Fruit fly (Drosophila melanogaster) whole organism, wandering third instar larva: Measurements from ENCODE around the gene GatB.
A peak's percentile ranks its signal among the peaks of the same experiment; 100 is the strongest.

Experiments
- Abd-B ChIP-seq: fragments of >200 bp; optimal IDR thresholded peaks from 2 replicates; lab custom pipeline; 2017; ENCODE audit warnings: missing biosample characterization, missing genetic modification characterization
- CG32264 ChIP-seq: fragments of 200-800 bp; sonication (Bioruptor generic); optimal IDR thresholded peaks from 2 replicates; lab custom pipeline; 2016; ENCODE audit warnings: missing biosample characterization, missing genetic modification characterization
- CG9705 ChIP-seq: fragments of 200-800 bp; sonication (Bioruptor generic); optimal IDR thresholded peaks from 2 replicates; lab custom pipeline; 2018; ENCODE audit warnings: missing biosample characterization, mild to moderate bottlenecking, missing genetic modification characterization
- CrebA ChIP-seq: fragments of 200-800 bp; sonication (Bioruptor generic); optimal IDR thresholded peaks from 2 replicates; lab custom pipeline; 2016; ENCODE audit warnings: missing biosample characterization, mild to moderate bottlenecking, missing genetic modification characterization, borderline replicate concordance
- Dfd ChIP-seq: fragments of >200 bp; optimal IDR thresholded peaks from 2 replicates; lab custom pipeline; 2017; ENCODE audit warnings: missing biosample characterization, missing genetic modification characterization
- Dif ChIP-seq: fragments of 200-275, 200-300 bp; sonication (Bioruptor generic); optimal IDR thresholded peaks from 2 replicates; lab custom pipeline; 2018; ENCODE audit warnings: missing biosample characterization, missing genetic modification characterization; ENCODE audit not compliant: partially characterized antibody
- GATAd ChIP-seq: sonication (Bioruptor generic); optimal IDR thresholded peaks from 2 replicates; lab custom pipeline; 2016; ENCODE audit warnings: missing biosample characterization, missing genetic modification characterization
- HLH106 ChIP-seq: fragments of 200-800 bp; optimal IDR thresholded peaks from 3 replicates; lab custom pipeline; 2019; ENCODE audit warnings: missing biosample characterization, mild to moderate bottlenecking, missing genetic modification characterization, moderate library complexity
- Hnf4 ChIP-seq: fragments of 200-800 bp; sonication (Bioruptor generic); optimal IDR thresholded peaks from 2 replicates; lab custom pipeline; 2016; ENCODE audit warnings: missing biosample characterization, mild to moderate bottlenecking, missing genetic modification characterization
- Hr78 ChIP-seq: fragments of >200 bp; optimal IDR thresholded peaks from 2 replicates; lab custom pipeline; 2017; ENCODE audit warnings: missing biosample characterization, missing genetic modification characterization
- Hr83 ChIP-seq: fragments of 200-300 bp; sonication (Bioruptor generic); optimal IDR thresholded peaks from 2 replicates; lab custom pipeline; 2016; ENCODE audit warnings: missing biosample characterization, mild to moderate bottlenecking, missing genetic modification characterization, moderate library complexity; ENCODE audit not compliant: poor library complexity, severe bottlenecking
- Jra ChIP-seq: sonication (Bioruptor generic); optimal IDR thresholded peaks from 2 replicates; lab custom pipeline; 2016; ENCODE audit warnings: missing biosample characterization, missing genetic modification characterization
- Mio ChIP-seq: sonication (Bioruptor generic); optimal IDR thresholded peaks from 2 replicates; lab custom pipeline; 2016; ENCODE audit warnings: missing biosample characterization, missing genetic modification characterization
- Myc ChIP-seq: fragments of >200 bp; optimal IDR thresholded peaks from 2 replicates; lab custom pipeline; 2017
- N ChIP-seq: fragments of >200 bp; optimal IDR thresholded peaks from 2 replicates; lab custom pipeline; 2018; ENCODE audit warnings: missing biosample characterization, missing external identifiers, missing genetic modification characterization
- OdsH ChIP-seq: fragments of 200-800 bp; sonication (Bioruptor generic); optimal IDR thresholded peaks from 2 replicates; lab custom pipeline; 2016; ENCODE audit warnings: missing biosample characterization, mild to moderate bottlenecking, missing genetic modification characterization
- Rel ChIP-seq, 2 experiments: fragments of 200-800 bp; sonication (Bioruptor generic) in 1 of 2; optimal IDR thresholded peaks; 2 replicates in 1 of 2; 3 replicates in 1 of 2; lab custom pipeline; 2016 to 2019; ENCODE audit warnings: mild to moderate bottlenecking in 2 of 2, missing biosample characterization in 2 of 2, missing genetic modification characterization in 2 of 2, moderate library complexity in 1 of 2
- Sp1 ChIP-seq: fragments of 200-800 bp; sonication (Bioruptor generic); optimal IDR thresholded peaks from 3 replicates; lab custom pipeline; 2019; ENCODE audit warnings: missing biosample characterization, mild to moderate bottlenecking, missing genetic modification characterization, moderate library complexity
- Vsx2 ChIP-seq: fragments of 200-300, 225-300 bp; sonication (Bioruptor generic); optimal IDR thresholded peaks from 2 replicates; lab custom pipeline; 2018; ENCODE audit warnings: missing biosample characterization, missing genetic modification characterization; ENCODE audit not compliant: partially characterized antibody
- br ChIP-seq: fragments of 200-800 bp; sonication (Bioruptor generic); optimal IDR thresholded peaks from 2 replicates; lab custom pipeline; 2016; ENCODE audit warnings: missing biosample characterization, missing genetic modification characterization
- brk ChIP-seq: fragments of 200-800 bp; sonication (Bioruptor generic); optimal IDR thresholded peaks from 2 replicates; lab custom pipeline; 2016; ENCODE audit warnings: missing biosample characterization, mild to moderate bottlenecking, missing genetic modification characterization
- dl ChIP-seq, 2 experiments: fragments of 175-275, 200-275 bp in 1 of 2; fragments of 200-275 bp in 1 of 2; sonication (Bioruptor generic); optimal IDR thresholded peaks; lab custom pipeline; 2018; ENCODE audit warnings: mild to moderate bottlenecking in 2 of 2, missing biosample characterization in 2 of 2, missing genetic modification characterization in 2 of 2, moderate library complexity in 2 of 2; ENCODE audit not compliant: partially characterized antibody in 2 of 2, insufficient read depth in 1 of 2
- dmrt93B ChIP-seq: fragments of 200-800 bp; sonication (Bioruptor generic); optimal IDR thresholded peaks from 2 replicates; lab custom pipeline; 2018; ENCODE audit warnings: missing biosample characterization, mild to moderate bottlenecking, missing genetic modification characterization
- dsf ChIP-seq: sonication (Bioruptor generic); optimal IDR thresholded peaks from 2 replicates; lab custom pipeline; 2016; ENCODE audit warnings: missing biosample characterization, missing genetic modification characterization, borderline replicate concordance
- ey ChIP-seq: fragments of 200-800 bp; sonication (Bioruptor generic); optimal IDR thresholded peaks from 2 replicates; lab custom pipeline; 2016; ENCODE audit warnings: missing biosample characterization, missing genetic modification characterization
- foxo ChIP-seq, 2 experiments: fragments of 200-800 bp; sonication (Bioruptor generic); optimal IDR thresholded peaks; 2 replicates in 1 of 2; 3 replicates in 1 of 2; lab custom pipeline; 2016 to 2017; ENCODE audit warnings: missing biosample characterization in 2 of 2, missing genetic modification characterization in 2 of 2
- fru ChIP-seq: fragments of 200-800 bp; sonication (Bioruptor generic); optimal IDR thresholded peaks from 3 replicates; lab custom pipeline; 2016; ENCODE audit warnings: missing biosample characterization, mild to moderate bottlenecking, missing genetic modification characterization
- h ChIP-seq: fragments of 200-800 bp; sonication (Bioruptor generic); optimal IDR thresholded peaks from 3 replicates; lab custom pipeline; 2016; ENCODE audit warnings: missing biosample characterization, mild to moderate bottlenecking, missing genetic modification characterization
- jim ChIP-seq: fragments of 175-275, 200-325 bp; sonication (Bioruptor generic); optimal IDR thresholded peaks from 2 replicates; lab custom pipeline; 2016; ENCODE audit warnings: missing biosample characterization, mild to moderate bottlenecking, missing genetic modification characterization
- lola ChIP-seq: fragments of >200 bp; optimal IDR thresholded peaks from 2 replicates; lab custom pipeline; 2017; ENCODE audit warnings: missing biosample characterization, missing genetic modification characterization
- pan ChIP-seq: fragments of >200 bp; optimal IDR thresholded peaks from 2 replicates; lab custom pipeline; 2017
- psq ChIP-seq: fragments of 200-800 bp; sonication (Bioruptor generic); optimal IDR thresholded peaks from 3 replicates; lab custom pipeline; 2017; ENCODE audit warnings: missing biosample characterization, mild to moderate bottlenecking, missing genetic modification characterization, moderate library complexity
- rgr ChIP-seq: fragments of 200-800 bp; sonication (Bioruptor generic); optimal IDR thresholded peaks from 3 replicates; lab custom pipeline; 2016; ENCODE audit warnings: missing biosample characterization, mild to moderate bottlenecking, missing genetic modification characterization
- sage ChIP-seq: fragments of 200-800 bp; sonication (Bioruptor generic); optimal IDR thresholded peaks from 2 replicates; lab custom pipeline; 2016; ENCODE audit warnings: missing biosample characterization, mild to moderate bottlenecking, missing genetic modification characterization
- sv ChIP-seq: fragments of 200-800 bp; sonication (Bioruptor generic); optimal IDR thresholded peaks from 3 replicates; lab custom pipeline; 2016; ENCODE audit warnings: missing biosample characterization, missing genetic modification characterization
- tai ChIP-seq: sonication (Bioruptor generic); optimal IDR thresholded peaks from 2 replicates; lab custom pipeline; 2016; ENCODE audit warnings: missing biosample characterization, missing genetic modification characterization
- usp ChIP-seq: fragments of >200 bp; optimal IDR thresholded peaks from 2 replicates; lab custom pipeline; 2017; ENCODE audit warnings: missing biosample characterization, missing genetic modification characterization
- woc ChIP-seq: sonication (Bioruptor generic); optimal IDR thresholded peaks from 2 replicates; lab custom pipeline; 2016; ENCODE audit warnings: missing biosample characterization, mild to moderate bottlenecking, missing genetic modification characterization

Gene GatB

DNA sequence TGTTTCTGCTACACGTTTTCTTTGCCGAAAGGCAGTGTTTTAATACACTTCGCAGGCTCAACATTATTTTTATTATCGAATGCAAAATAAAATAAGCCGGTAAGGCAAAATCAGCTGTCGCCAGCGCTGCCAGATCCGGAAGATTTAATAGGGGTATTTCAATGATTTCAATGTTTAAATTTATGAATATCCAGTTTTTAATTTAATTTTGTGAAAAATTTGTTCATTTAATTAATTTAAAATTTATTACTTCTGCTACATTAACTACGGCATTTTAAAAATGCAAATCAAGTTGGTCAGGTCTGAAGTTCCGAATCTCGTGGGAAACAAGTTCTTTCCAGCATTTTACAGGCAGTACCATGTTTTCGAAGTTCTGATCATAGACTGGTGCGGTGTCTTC, 18.8 kb upstream of the GatB start, which contains the start of gene Slimp:
Gene Slimp, minus strand, starts transcription at position 130 of the 400 bp plus-strand sequence.
- TF ChIP-seq Jra (GFP tag; lab: Kevin White, UChicago) (no peak), ey (peak; percentile 37), CrebA (GFP tag; lab: Kevin White, UChicago) (no peak), foxo (GFP tag; optimal IDR thresholded peaks at IDR 0.05; lab: Kevin White, UChicago) (peak in 1 of 2 experiments; percentile 49), brk (GFP tag; lab: Kevin White, UChicago) (no peak), Abd-B (GFP tag; lab: Kevin White, UChicago) (no peak), Vsx2 (no peak), br (peak; percentile 40), usp (GFP tag; lab: Kevin White, UChicago) (no peak), tai (GFP tag; lab: Kevin White, UChicago) (no peak), Sp1 (peak; percentile 10), lola (GFP tag; lab: Kevin White, UChicago) (no peak), h (GFP tag; lab: Kevin White, UChicago) (peak; percentile 53), CG9705 (GFP tag; lab: Kevin White, UChicago) (peak; percentile 13), Dif (GFP tag; lab: Kevin White, UChicago) (no peak), dl (GFP tag; optimal IDR thresholded peaks at IDR 0.05; lab: Kevin White, UChicago; ENCODE audit: insufficient read depth in 1 of 2, partially characterized antibody in 2 of 2) (no peak), rgr (GFP tag; lab: Kevin White, UChicago) (peak; percentile 55), Rel (GFP tag; optimal IDR thresholded peaks at IDR 0.05; lab: Kevin White, UChicago) (no peak), Rel (tag; optimal IDR thresholded peaks at IDR 0.05; lab: Kevin White, UChicago) (peak; percentile 18), pan (no peak), HLH106 (tag; lab: Kevin White, UChicago) (peak; percentile 50), dmrt93B (no peak), jim (GFP tag; lab: Kevin White, UChicago) (no peak), Myc (lab: Kevin White, UChicago) (no peak), sage (GFP tag; lab: Kevin White, UChicago) (peak; percentile 43), Mio (GFP tag; lab: Kevin White, UChicago) (no peak), GATAd (no peak), CG32264 (GFP tag; lab: Kevin White, UChicago) (no peak), Dfd (GFP tag; lab: Kevin White, UChicago) (no peak), Hnf4 (GFP tag; lab: Kevin White, UChicago) (peak; percentile 38), OdsH (GFP tag; lab: Kevin White, UChicago) (no peak), N (GFP tag; lab: Kevin White, UChicago) (no peak), Hr83 (GFP tag; lab: Kevin White, UChicago) (no peak), fru (peak; percentile 28), psq (peak; percentile 19), sv (GFP tag; lab: Kevin White, UChicago) (peak; percentile 1), woc (GFP tag; lab: Kevin White, UChicago) (peak; percentile 37), dsf (no peak), Hr78 (no peak)

DNA sequence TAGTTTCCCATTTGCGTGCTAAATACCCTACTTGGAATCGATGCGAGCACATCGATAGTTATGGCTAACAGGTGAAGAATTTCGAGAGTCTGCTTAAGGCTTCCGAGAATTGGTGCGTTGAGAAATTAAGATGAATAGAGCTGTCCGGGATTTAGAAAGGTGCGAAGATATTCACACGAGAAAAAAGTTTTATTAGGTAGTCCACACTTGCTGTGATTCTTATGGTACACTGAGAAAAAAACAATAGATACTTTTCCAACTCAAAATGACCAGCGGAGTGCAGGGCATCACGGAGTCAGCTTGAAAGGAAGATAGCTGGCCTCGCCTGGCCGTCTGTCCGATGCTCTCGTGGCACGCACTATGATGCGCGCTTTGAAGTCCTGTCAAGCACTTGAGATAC, 14.5 kb upstream of the GatB start:
- no peak for TF ChIP-seq GATAd
- peak; percentile 73 for TF ChIP-seq fru
- TF ChIP-seq CrebA (GFP tag; lab: Kevin White, UChicago), result no peak
- TF ChIP-seq Dfd (GFP tag; lab: Kevin White, UChicago), result no peak
- no peak for TF ChIP-seq pan
- TF ChIP-seq OdsH (GFP tag; lab: Kevin White, UChicago), result peak; percentile 49
- no peak for TF ChIP-seq Hr83 (GFP tag; lab: Kevin White, UChicago)
- TF ChIP-seq rgr (GFP tag; lab: Kevin White, UChicago), result peak; percentile 56
- TF ChIP-seq dsf, result no peak
- TF ChIP-seq HLH106 (tag; lab: Kevin White, UChicago), result peak; percentile 62
- no peak for TF ChIP-seq Mio (GFP tag; lab: Kevin White, UChicago)
- no peak for TF ChIP-seq Myc (lab: Kevin White, UChicago)
- TF ChIP-seq woc (GFP tag; lab: Kevin White, UChicago), result peak; percentile 72
- TF ChIP-seq sage (GFP tag; lab: Kevin White, UChicago), result no peak
- TF ChIP-seq Dif (GFP tag; lab: Kevin White, UChicago), result no peak
- peak in 1 of 2 experiments; percentile 72 for TF ChIP-seq foxo (GFP tag; optimal IDR thresholded peaks at IDR 0.05; lab: Kevin White, UChicago)
- no peak for TF ChIP-seq Abd-B (GFP tag; lab: Kevin White, UChicago)
- TF ChIP-seq sv (GFP tag; lab: Kevin White, UChicago), result no peak
- no peak for TF ChIP-seq Hr78
- no peak for TF ChIP-seq CG9705 (GFP tag; lab: Kevin White, UChicago)
- TF ChIP-seq Hnf4 (GFP tag; lab: Kevin White, UChicago), result peak; percentile 36
- TF ChIP-seq dmrt93B, result peak; percentile 13
- TF ChIP-seq Sp1, result peak; percentile 61
- no peak for TF ChIP-seq tai (GFP tag; lab: Kevin White, UChicago)
- TF ChIP-seq br, result peak; percentile 66
- TF ChIP-seq Vsx2, result no peak
- TF ChIP-seq ey, result peak; percentile 72
- TF ChIP-seq jim (GFP tag; lab: Kevin White, UChicago), result no peak
- peak; percentile 22 for TF ChIP-seq Jra (GFP tag; lab: Kevin White, UChicago)
- TF ChIP-seq N (GFP tag; lab: Kevin White, UChicago), result no peak
- TF ChIP-seq dl (GFP tag; optimal IDR thresholded peaks at IDR 0.05; lab: Kevin White, UChicago; ENCODE audit: insufficient read depth in 1 of 2, partially characterized antibody in 2 of 2), result no peak
- no peak for TF ChIP-seq lola (GFP tag; lab: Kevin White, UChicago)
- peak; percentile 0 for TF ChIP-seq CG32264 (GFP tag; lab: Kevin White, UChicago)
- TF ChIP-seq usp (GFP tag; lab: Kevin White, UChicago), result no peak
- peak; percentile 45 for TF ChIP-seq psq
- peak; percentile 73 for TF ChIP-seq h (GFP tag; lab: Kevin White, UChicago)
- no peak for TF ChIP-seq brk (GFP tag; lab: Kevin White, UChicago)
- TF ChIP-seq Rel (GFP tag; optimal IDR thresholded peaks at IDR 0.05; lab: Kevin White, UChicago), result no peak
- TF ChIP-seq Rel (tag; optimal IDR thresholded peaks at IDR 0.05; lab: Kevin White, UChicago), result no peak
- TF ChIP-seq, all 38 proteins: peak for 15
